Worm (Caenorhabditis elegans): ENCODE measurements around the gene plep-1.

Gene plep-1

ce11 chrII:4328716-4329115, 16.7 kb upstream of the plep-1 start, which contains the start of gene H20J04.4:
Gene H20J04.4, plus strand, starts transcription at chrII:4329016.
- TF ChIP-seq dmd-9 (GFP tag; IDR thresholded peaks at IDR 0.05) (no peak), nhr-76 (tag; optimal IDR thresholded peaks at IDR 0.05) (no peak)

- TF ChIP-seq nhr-77 (tag; optimal IDR thresholded peaks at IDR 0.05) (no peak), aly-2 (tag; optimal IDR thresholded peaks at IDR 0.05) (no peak), ctbp-1 (GFP tag; IDR thresholded peaks at IDR 0.05) (no peak), nhr-6 (tag; optimal IDR thresholded peaks at IDR 0.05) (no peak), daf-19 (GFP tag; conservative IDR thresholded peaks at IDR 0.05) (no peak), hmg-1.1 (GFP tag; IDR thresholded peaks at IDR 0.05) (no peak), dmd-9 (GFP tag; IDR thresholded peaks at IDR 0.05) (no peak), ztf-11 (tag; optimal IDR thresholded peaks at IDR 0.05) (no peak), lsy-2 (tag; optimal IDR thresholded peaks at IDR 0.05) (no peak), tra-1 (GFP tag; IDR thresholded peaks at IDR 0.05) (no peak), nhr-111 (GFP tag; optimal IDR thresholded peaks at IDR 0.05) (no peak), hlh-30 (tag; optimal IDR thresholded peaks at IDR 0.05; ENCODE audit: insufficient read depth) (no peak), dve-1 (tag; optimal IDR thresholded peaks at IDR 0.05; ENCODE audit: insufficient read depth) (no peak), saeg-2 (GFP tag; IDR thresholded peaks at IDR 0.05) (no peak), ZK546.5 (tag; optimal IDR thresholded peaks at IDR 0.05) (no peak), tag-97 (GFP tag; IDR thresholded peaks at IDR 0.05) (no peak), ceh-32 (tag; optimal IDR thresholded peaks at IDR 0.05; ENCODE audit: poor library complexity) (no peak), lin-13 (GFP tag; optimal IDR thresholded peaks at IDR 0.05) (no peak), F49E8.2 (tag; optimal IDR thresholded peaks at IDR 0.05; ENCODE audit: borderline replicate concordance) (no peak), Y48G9A.11 (GFP tag; IDR thresholded peaks at IDR 0.05) (no peak)
Observed at ce11 chrII:4326420-4326819, 14.4 kb upstream of the plep-1 start, which contains the start of gene pfd-2. Gene pfd-2, plus strand, starts transcription at chrII:4326720.

- no peak for TF ChIP-seq hlh-11 (tag; optimal IDR thresholded peaks at IDR 0.05)
- TF ChIP-seq unc-62 (GFP tag; optimal IDR thresholded peaks at IDR 0.05 in 1 of 2), result no peak
- TF ChIP-seq unc-62 (tag; optimal IDR thresholded peaks at IDR 0.05), result no peak
- TF ChIP-seq nhr-6 (tag; optimal IDR thresholded peaks at IDR 0.05), result no peak
- TF ChIP-seq mep-1 (tag; optimal IDR thresholded peaks at IDR 0.05), result no peak
- no peak for TF ChIP-seq Y75B8A.6 (GFP tag; IDR thresholded peaks at IDR 0.05)
- no peak for TF ChIP-seq nhr-25 (tag; optimal IDR thresholded peaks at IDR 0.05; ENCODE audit: borderline replicate concordance, insufficient read depth)
- TF ChIP-seq Y48G9A.11 (GFP tag; IDR thresholded peaks at IDR 0.05), result no peak
- TF ChIP-seq ceh-28 (tag; optimal IDR thresholded peaks at IDR 0.05), result no peak
- TF ChIP-seq zip-11 (GFP tag; IDR thresholded peaks at IDR 0.05), result no peak
- no peak for TF ChIP-seq gei-8 (GFP tag; optimal IDR thresholded peaks at IDR 0.05)
- no peak for TF ChIP-seq ama-1 (optimal IDR thresholded peaks at IDR 0.05)
- no peak for TF ChIP-seq madf-5 (GFP tag; IDR thresholded peaks at IDR 0.05)
- TF ChIP-seq snpc-4 (tag; optimal IDR thresholded peaks at IDR 0.05), result no peak
- no peak for TF ChIP-seq mes-2 (tag; optimal IDR thresholded peaks at IDR 0.05; ENCODE audit: poor library complexity, severe bottlenecking)
- TF ChIP-seq lin-1 (GFP tag; IDR thresholded peaks at IDR 0.05), result no peak
- no peak for TF ChIP-seq mdt-29 (GFP tag; IDR thresholded peaks at IDR 0.05)
- TF ChIP-seq daf-19 (GFP tag; conservative IDR thresholded peaks at IDR 0.05), result no peak
Observed at ce11 chrII:4324061-4324460, 12.0 kb upstream of the plep-1 start, which contains the start of gene mog-2. Gene mog-2, plus strand, starts transcription at chrII:4324361.

ce11 chrII:4322871-4323270, 10.9 kb upstream of the plep-1 start, which contains the start of gene H20J04.6:
Gene H20J04.6, plus strand, starts transcription at chrII:4323256.
- TF ChIP-seq dpl-1 (GFP tag; optimal IDR thresholded peaks at IDR 0.05) (peak; percentile 62), dve-1 (tag; optimal IDR thresholded peaks at IDR 0.05; ENCODE audit: insufficient read depth) (no peak)

Data from whole organism, L4 larva.